Worm (Caenorhabditis elegans): Measurements from ENCODE around the gene F10E7.2.
A peak's percentile ranks its signal among the peaks of the same experiment; 100 is the strongest.

DNA sequence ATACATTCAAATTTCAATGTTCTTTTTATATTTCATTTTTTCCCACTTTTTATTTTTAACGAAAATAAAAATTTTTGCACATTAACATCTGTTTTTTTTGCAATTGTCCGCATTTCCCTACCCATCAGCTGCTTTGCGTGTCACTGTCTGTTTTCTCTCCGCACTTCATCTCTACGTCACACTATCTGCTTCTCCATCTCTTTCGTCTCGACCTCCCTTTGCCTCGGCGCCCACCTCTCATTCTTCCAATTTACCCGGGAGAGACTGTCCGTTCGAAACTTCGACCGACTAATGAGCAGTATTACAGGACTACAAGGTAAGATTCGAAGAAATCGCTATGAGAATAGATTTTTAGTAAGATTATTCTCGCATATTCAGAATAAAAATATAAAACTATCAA, 33.4 kb downstream of the F10E7.2 start, which contains the start of gene C27H5.2:
- TF ChIP-seq nhr-179 (tag; optimal IDR thresholded peaks at IDR 0.05) (no peak), T07F8.4 (tag; optimal IDR thresholded peaks at IDR 0.05) (no peak), ama-1 (optimal IDR thresholded peaks at IDR 0.05) (peak; percentile 14), ama-1 (GFP tag; optimal IDR thresholded peaks at IDR 0.05) (no peak), mel-28 (tag; optimal IDR thresholded peaks at IDR 0.05; ENCODE audit: borderline replicate concordance) (no peak), unc-62 (GFP tag; optimal IDR thresholded peaks at IDR 0.05) (no peak), F57C9.4 (tag; optimal IDR thresholded peaks at IDR 0.05) (no peak), Y53G8AR.9 (GFP tag; conservative IDR thresholded peaks at IDR 0.05) (peak; percentile 49; the same call in 1 of the 2 replicates), ceh-40 (GFP tag; IDR thresholded peaks at IDR 0.05) (no peak)
